Worm (Caenorhabditis elegans) whole organism, L4 larva: ENCODE measurements around the gene srp-6.

Source experiments
- aly-2 ChIP-seq: sonication (generic microtip); optimal IDR thresholded peaks from 2 replicates; lab custom pipeline; 2018; ENCODE audit warnings: missing biosample characterization, missing genetic modification characterization
- ceh-44 ChIP-seq: fragments of 200-800 bp; sonication (Bioruptor generic); IDR thresholded peaks from 2 replicates; pipeline ENCODE4 v1.3.6; 2022; ENCODE audit warnings: missing genetic modification reagents, missing genetic modification characterization, missing compliant biosample characterization
- dpl-1 ChIP-seq: fragments of 150-350 bp; optimal IDR thresholded peaks from 2 replicates; lab custom pipeline; 2014; ENCODE audit warnings: missing biosample characterization, missing genetic modification reagents, missing genetic modification characterization
- jun-1 ChIP-seq: fragments of 150-350 bp; optimal IDR thresholded peaks from 2 replicates; lab custom pipeline; 2014; ENCODE audit warnings: missing biosample characterization, missing genetic modification reagents, missing genetic modification characterization

- TF ChIP-seq aly-2 (tag; lab: Kevin White, UChicago) (no peak), dpl-1 (GFP tag; lab: Kevin White, UChicago) (no peak), jun-1 (tag; lab: Kevin White, UChicago) (no peak), ceh-44 (GFP tag; lab: Robert Waterston, UW) (no peak)
Observed at ce11 chrV:7395359-7395758, 9.5 kb upstream of the srp-6 start, which contains the start of gene srx-9.
